Worm (Caenorhabditis elegans) whole organism, L1 larva: Measurements from ENCODE around the gene sna-2.

Source experiments
- C04F5.9 ChIP-seq: sonication (generic microtip); optimal IDR thresholded peaks from 2 replicates; lab custom pipeline; 2016; ENCODE audit warnings: missing genetic modification characterization, missing compliant biosample characterization
- C34B4.2 ChIP-seq: sonication (generic microtip); optimal IDR thresholded peaks from 2 replicates; lab custom pipeline; 2017; ENCODE audit warnings: mild to moderate bottlenecking, missing genetic modification characterization, missing compliant biosample characterization
- Y116A8C.19 ChIP-seq: sonication (generic microtip); optimal IDR thresholded peaks from 2 replicates; lab custom pipeline; 2016; ENCODE audit warnings: missing compliant biosample characterization, missing genetic modification characterization, borderline replicate concordance
- alr-1 ChIP-seq: fragments of 200-800 bp; sonication (Bioruptor generic); optimal IDR thresholded peaks from 2 replicates; lab custom pipeline; 2018; ENCODE audit warnings: borderline replicate concordance, mild to moderate bottlenecking, missing genetic modification characterization, missing compliant biosample characterization
- aly-2 ChIP-seq: fragments of 150-350 bp; optimal IDR thresholded peaks from 2 replicates; lab custom pipeline; 2014; ENCODE audit warnings: missing biosample characterization, missing genetic modification characterization
- blmp-1 ChIP-seq: fragments of 150-350 bp; optimal IDR thresholded peaks from 2 replicates; lab custom pipeline; 2014; ENCODE audit warnings: missing biosample characterization, missing genetic modification characterization
- ceh-8 ChIP-seq: fragments of 200-800 bp; sonication (Bioruptor generic); optimal IDR thresholded peaks from 2 replicates; lab custom pipeline; 2018; ENCODE audit warnings: mild to moderate bottlenecking, missing genetic modification characterization, moderate library complexity, missing compliant biosample characterization
- ceh-82 ChIP-seq, 3 experiments: fragments of 150-350 bp in 1 of 3; sonication (generic microtip) in 2 of 3; optimal IDR thresholded peaks; 2 replicates each; lab custom pipeline; 2014 to 2017; ENCODE audit warnings: missing biosample characterization in 3 of 3, missing genetic modification characterization in 3 of 3
- ceh-90 ChIP-seq: sonication (generic microtip); optimal IDR thresholded peaks from 2 replicates; lab custom pipeline; 2016; ENCODE audit warnings: missing genetic modification characterization, missing compliant biosample characterization
- ces-1 ChIP-seq: fragments of 150-350 bp; optimal IDR thresholded peaks from 2 replicates; lab custom pipeline; 2014; ENCODE audit warnings: missing biosample characterization, missing genetic modification reagents, missing genetic modification characterization
- dpl-1 ChIP-seq, 3 experiments: fragments of 150-350 bp in 2 of 3; sonication (generic microtip) in 1 of 3; optimal IDR thresholded peaks; 2 replicates each; lab custom pipeline; 2014 to 2017; ENCODE audit warnings: missing biosample characterization in 3 of 3, missing genetic modification characterization in 3 of 3, missing genetic modification reagents in 3 of 3
- dsc-1 ChIP-seq: sonication (generic microtip); optimal IDR thresholded peaks from 2 replicates; lab custom pipeline; 2016; ENCODE audit warnings: mild to moderate bottlenecking, missing genetic modification characterization, missing compliant biosample characterization
- efl-1 ChIP-seq, 4 experiments: fragments of 150-350 bp; optimal IDR thresholded peaks in 3 of 4; peaks in 1 of 4; 1 replicate in 1 of 4; 2 replicates in 3 of 4; lab custom pipeline; 2014; ENCODE audit warnings: missing biosample characterization in 2 of 4, missing genetic modification characterization in 2 of 4, missing genetic modification reagents in 2 of 4
- efl-3 ChIP-seq: fragments of 200-800 bp; sonication (Bioruptor generic); optimal IDR thresholded peaks from 2 replicates; lab custom pipeline; 2018; ENCODE audit warnings: mild to moderate bottlenecking, missing genetic modification characterization, missing compliant biosample characterization
- egl-13 ChIP-seq: sonication (generic microtip); optimal IDR thresholded peaks from 2 replicates; lab custom pipeline; 2016; ENCODE audit warnings: missing genotype, missing genetic modification reagents, missing genetic modification characterization, missing compliant biosample characterization
- egl-27 ChIP-seq, 2 experiments: fragments of 150-350 bp in 1 of 2; sonication (generic microtip); optimal IDR thresholded peaks; 3 replicates each; lab custom pipeline; 2017 to 2018; ENCODE audit warnings: missing biosample characterization in 2 of 2, missing genetic modification characterization in 2 of 2, missing genetic modification reagents in 2 of 2
- fkh-8 ChIP-seq: sonication (generic microtip); optimal IDR thresholded peaks from 2 replicates; lab custom pipeline; 2016; ENCODE audit warnings: mild to moderate bottlenecking, missing genetic modification characterization, missing compliant biosample characterization
- fos-1 ChIP-seq: fragments of 150-350 bp; optimal IDR thresholded peaks from 2 replicates; lab custom pipeline; 2014; ENCODE audit warnings: missing biosample characterization, missing genetic modification characterization
- grh-1 ChIP-seq: fragments of 200-800 bp; sonication (Bioruptor generic); IDR thresholded peaks from 2 replicates; pipeline ENCODE4 v1.3.6; 2022; ENCODE audit warnings: missing genetic modification reagents, missing genetic modification characterization, missing compliant biosample characterization
- hlh-4 ChIP-seq: sonication (generic microtip); optimal IDR thresholded peaks from 2 replicates; lab custom pipeline; 2016; ENCODE audit warnings: mild to moderate bottlenecking, missing genetic modification characterization, missing compliant biosample characterization
- hpl-2 ChIP-seq: fragments of 150-350 bp; optimal IDR thresholded peaks from 2 replicates; lab custom pipeline; 2014; ENCODE audit warnings: missing biosample characterization, missing genetic modification reagents, missing genetic modification characterization
- irx-1 ChIP-seq: sonication (generic microtip); optimal IDR thresholded peaks from 2 replicates; lab custom pipeline; 2016; ENCODE audit warnings: missing genetic modification characterization, missing compliant biosample characterization
- jun-1 ChIP-seq: fragments of 150-350 bp; optimal IDR thresholded peaks from 2 replicates; lab custom pipeline; 2014; ENCODE audit warnings: missing biosample characterization, missing genetic modification reagents, missing genetic modification characterization
- lin-13 ChIP-seq: fragments of 150-350 bp; optimal IDR thresholded peaks from 2 replicates; lab custom pipeline; 2014; ENCODE audit warnings: missing biosample characterization, missing genetic modification reagents, missing genetic modification characterization
- lin-14 ChIP-seq: fragments of 200-800 bp; sonication (Bioruptor generic); optimal IDR thresholded peaks from 2 replicates; lab custom pipeline; 2018; ENCODE audit warnings: mild to moderate bottlenecking, missing genetic modification characterization, moderate library complexity, missing compliant biosample characterization
- lin-39 ChIP-seq: fragments of 150-350 bp; optimal IDR thresholded peaks from 2 replicates; lab custom pipeline; 2014; ENCODE audit warnings: missing biosample characterization, missing genetic modification reagents, missing genetic modification characterization
- lsy-2 ChIP-seq, 2 experiments: fragments of 150-350 bp; optimal IDR thresholded peaks; 2 replicates each; lab custom pipeline; 2014; ENCODE audit warnings: missing biosample characterization in 2 of 2, missing genetic modification characterization in 2 of 2
- mab-9 ChIP-seq: fragments of 200-800 bp; sonication (Bioruptor generic); IDR thresholded peaks from 2 replicates; pipeline ENCODE4 v1.3.6; 2022; ENCODE audit warnings: missing genetic modification reagents, missing genetic modification characterization, missing compliant biosample characterization
- mef-2 ChIP-seq: fragments of 150-350 bp; optimal IDR thresholded peaks from 2 replicates; lab custom pipeline; 2014; ENCODE audit warnings: missing biosample characterization, missing genetic modification characterization
- nhr-11 ChIP-seq: fragments of 150-350 bp; optimal IDR thresholded peaks from 2 replicates; lab custom pipeline; 2014; ENCODE audit warnings: missing biosample characterization, missing genetic modification characterization
- nhr-12 ChIP-seq: sonication (generic microtip); optimal IDR thresholded peaks from 2 replicates; lab custom pipeline; 2017; ENCODE audit warnings: missing biosample characterization, missing genetic modification characterization
- nhr-237 ChIP-seq: fragments of 150-350 bp; optimal IDR thresholded peaks from 2 replicates; lab custom pipeline; 2014; ENCODE audit warnings: missing biosample characterization, missing genetic modification characterization
- nhr-28 ChIP-seq: fragments of 150-350 bp; optimal IDR thresholded peaks from 2 replicates; lab custom pipeline; 2014; ENCODE audit warnings: missing biosample characterization, missing genetic modification characterization
- nhr-47 ChIP-seq: sonication (generic microtip); optimal IDR thresholded peaks from 2 replicates; lab custom pipeline; 2016; ENCODE audit warnings: mild to moderate bottlenecking, missing genetic modification characterization, moderate library complexity, missing compliant biosample characterization
- nhr-71 ChIP-seq: sonication (generic microtip); optimal IDR thresholded peaks from 2 replicates; lab custom pipeline; 2016; ENCODE audit warnings: mild to moderate bottlenecking, missing genetic modification characterization, moderate library complexity, missing compliant biosample characterization
- nhr-84 ChIP-seq: sonication (generic microtip); optimal IDR thresholded peaks from 2 replicates; lab custom pipeline; 2017; ENCODE audit warnings: missing biosample characterization, missing genetic modification characterization
- nhr-85 ChIP-seq: sonication (generic microtip); peaks from one replicate; lab custom pipeline; 2016; ENCODE audit warnings: missing genetic modification characterization, inconsistent platforms, missing compliant biosample characterization
- nhr-90 ChIP-seq: sonication (generic microtip); optimal IDR thresholded peaks from 2 replicates; lab custom pipeline; 2016; ENCODE audit warnings: mild to moderate bottlenecking, missing genetic modification characterization, missing compliant biosample characterization; ENCODE audit not compliant: poor library complexity
- rnt-1 ChIP-seq: sonication (generic microtip); optimal IDR thresholded peaks from 2 replicates; lab custom pipeline; 2016; ENCODE audit warnings: mild to moderate bottlenecking, missing genetic modification characterization, moderate library complexity, missing compliant biosample characterization
- skn-1 ChIP-seq: fragments of 150-350 bp; optimal IDR thresholded peaks from 2 replicates; lab custom pipeline; 2014; ENCODE audit warnings: missing biosample characterization, missing genetic modification characterization
- sox-4 ChIP-seq: sonication (generic microtip); optimal IDR thresholded peaks from 2 replicates; lab custom pipeline; 2016; ENCODE audit warnings: missing genetic modification characterization, missing compliant biosample characterization
- tlp-1 ChIP-seq: fragments of 150-350 bp; optimal IDR thresholded peaks from 2 replicates; lab custom pipeline; 2014; ENCODE audit warnings: missing biosample characterization, missing genetic modification characterization
- unc-130 ChIP-seq: fragments of 150-350 bp; optimal IDR thresholded peaks from 2 replicates; lab custom pipeline; 2017; ENCODE audit warnings: missing biosample characterization, missing genetic modification characterization, inconsistent platforms
- unc-86 ChIP-seq: sonication (generic microtip); optimal IDR thresholded peaks from 2 replicates; lab custom pipeline; 2016; ENCODE audit warnings: missing genetic modification characterization, missing compliant biosample characterization
- unc-98 ChIP-seq: fragments of 200-800 bp; sonication (Bioruptor generic); IDR thresholded peaks from 2 replicates; pipeline ENCODE4 v1.3.6; 2022; ENCODE audit warnings: missing genetic modification characterization, missing compliant biosample characterization
- vab-15 ChIP-seq: sonication (generic microtip); optimal IDR thresholded peaks from 2 replicates; lab custom pipeline; 2017; ENCODE audit warnings: missing genotype, mild to moderate bottlenecking, missing genetic modification characterization, missing compliant biosample characterization
- xbp-1 ChIP-seq: sonication (generic microtip); optimal IDR thresholded peaks from 2 replicates; lab custom pipeline; 2016; ENCODE audit warnings: missing genetic modification characterization, missing compliant biosample characterization
- zag-1 ChIP-seq: fragments of 150-350 bp; optimal IDR thresholded peaks from 2 replicates; lab custom pipeline; 2014; ENCODE audit warnings: missing biosample characterization, missing genetic modification characterization
- ztf-4 ChIP-seq: fragments of 150-350 bp; optimal IDR thresholded peaks from 2 replicates; lab custom pipeline; 2014; ENCODE audit warnings: missing biosample characterization, missing genetic modification characterization

sna-2 gene

ce11 chrIV:9727217-9727616, 50.2 kb downstream of the sna-2 start:
- TF ChIP-seq ceh-90 (tag; lab: Kevin White, UChicago) (no peak), nhr-85 (tag; lab: Kevin White, UChicago) (no peak), egl-13 (tag; lab: Kevin White, UChicago) (no peak), dsc-1 (tag; lab: Kevin White, UChicago) (no peak), unc-86 (tag; lab: Kevin White, UChicago) (no peak), grh-1 (GFP tag; lab: Robert Waterston, UW) (no peak), nhr-47 (tag; lab: Kevin White, UChicago) (no peak), alr-1 (tag; lab: Kevin White, UChicago) (no peak), aly-2 (no peak), lsy-2 (tag; optimal IDR thresholded peaks at IDR 0.05; lab: Kevin White, UChicago) (no peak), nhr-90 (tag; lab: Kevin White, UChicago) (no peak), sox-4 (tag; lab: Kevin White, UChicago) (no peak), nhr-28 (tag; lab: Kevin White, UChicago) (no peak), mab-9 (GFP tag; lab: Robert Waterston, UW) (no peak)
- TF ChIP-seq, all 84 proteins: peak for 0

ce11 chrIV:9725468-9725985, 51.9 kb downstream of the sna-2 start:
- peak; percentile 84 for TF ChIP-seq nhr-71 (tag; lab: Kevin White, UChicago)
- TF ChIP-seq lin-39: no peak
- no peak for TF ChIP-seq ceh-8 (GFP tag; lab: Kevin White, UChicago)
- no peak for TF ChIP-seq efl-3
- TF ChIP-seq nhr-28 (tag; lab: Kevin White, UChicago): no peak
- no peak for TF ChIP-seq Y116A8C.19 (tag; lab: Kevin White, UChicago)
- TF ChIP-seq rnt-1: no peak
- TF ChIP-seq fkh-8 (tag; lab: Kevin White, UChicago): peak; percentile 96
- no peak for TF ChIP-seq dpl-1 (GFP tag; optimal IDR thresholded peaks at IDR 0.05; lab: Kevin White, UChicago)
- peak in 1 of 2 experiments; percentile 15 for TF ChIP-seq lsy-2 (tag; optimal IDR thresholded peaks at IDR 0.05; lab: Kevin White, UChicago)
- peak; percentile 57 for TF ChIP-seq nhr-47 (tag; lab: Kevin White, UChicago)
- TF ChIP-seq ceh-82 (tag; optimal IDR thresholded peaks at IDR 0.05; lab: Kevin White, UChicago): no peak
- no peak for TF ChIP-seq fos-1 (tag; lab: Kevin White, UChicago)
- no peak for TF ChIP-seq xbp-1
- no peak for TF ChIP-seq lin-13 (GFP tag; lab: Kevin White, UChicago)
- no peak for TF ChIP-seq alr-1 (tag; lab: Kevin White, UChicago)
- no peak for TF ChIP-seq hlh-4 (tag; lab: Kevin White, UChicago)
- no peak for TF ChIP-seq C34B4.2 (tag; lab: Kevin White, UChicago)
- TF ChIP-seq ces-1 (GFP tag; lab: Kevin White, UChicago): no peak
- TF ChIP-seq ztf-4 (tag; lab: Kevin White, UChicago): no peak
- no peak for TF ChIP-seq efl-1 (optimal IDR thresholded peaks at IDR 0.05; lab: Kevin White, UChicago)
- no peak for TF ChIP-seq efl-1 (GFP tag; optimal IDR thresholded peaks at IDR 0.05 in 1 of 2; lab: Kevin White, UChicago)
- TF ChIP-seq nhr-11 (tag; lab: Kevin White, UChicago): no peak
- no peak for TF ChIP-seq nhr-12 (tag; lab: Kevin White, UChicago)
- TF ChIP-seq skn-1 (tag; lab: Kevin White, UChicago): no peak
- no peak for TF ChIP-seq nhr-90 (tag; lab: Kevin White, UChicago)
- TF ChIP-seq hpl-2 (GFP tag; lab: Kevin White, UChicago): no peak
- no peak for TF ChIP-seq unc-130 (tag; lab: Kevin White, UChicago)
- TF ChIP-seq egl-27 (tag; optimal IDR thresholded peaks at IDR 0.05; lab: Kevin White, UChicago): no peak
- no peak for TF ChIP-seq jun-1 (tag; lab: Kevin White, UChicago)
- TF ChIP-seq nhr-237 (tag; lab: Kevin White, UChicago): no peak
- TF ChIP-seq vab-15: no peak
- TF ChIP-seq unc-86 (tag; lab: Kevin White, UChicago): no peak
- peak; percentile 29 for TF ChIP-seq lin-14 (GFP tag; lab: Kevin White, UChicago)
- TF ChIP-seq egl-13 (tag; lab: Kevin White, UChicago): no peak
- TF ChIP-seq unc-98 (GFP tag; lab: Robert Waterston, UW): no peak
- no peak for TF ChIP-seq irx-1 (tag; lab: Kevin White, UChicago)
- TF ChIP-seq C04F5.9: no peak
- no peak for TF ChIP-seq zag-1 (tag; lab: Kevin White, UChicago)
- TF ChIP-seq nhr-84 (tag; lab: Kevin White, UChicago): no peak
- TF ChIP-seq sox-4 (tag; lab: Kevin White, UChicago): peak; percentile 9
- no peak for TF ChIP-seq tlp-1
- no peak for TF ChIP-seq blmp-1 (tag; lab: Kevin White, UChicago)
- TF ChIP-seq mef-2 (tag; lab: Kevin White, UChicago): no peak
